Fruit fly (Drosophila melanogaster): ENCODE measurements around the gene Cep290.
A peak's percentile ranks its signal among the peaks of the same experiment; 100 is the strongest.

The Cep290 gene

DNA sequence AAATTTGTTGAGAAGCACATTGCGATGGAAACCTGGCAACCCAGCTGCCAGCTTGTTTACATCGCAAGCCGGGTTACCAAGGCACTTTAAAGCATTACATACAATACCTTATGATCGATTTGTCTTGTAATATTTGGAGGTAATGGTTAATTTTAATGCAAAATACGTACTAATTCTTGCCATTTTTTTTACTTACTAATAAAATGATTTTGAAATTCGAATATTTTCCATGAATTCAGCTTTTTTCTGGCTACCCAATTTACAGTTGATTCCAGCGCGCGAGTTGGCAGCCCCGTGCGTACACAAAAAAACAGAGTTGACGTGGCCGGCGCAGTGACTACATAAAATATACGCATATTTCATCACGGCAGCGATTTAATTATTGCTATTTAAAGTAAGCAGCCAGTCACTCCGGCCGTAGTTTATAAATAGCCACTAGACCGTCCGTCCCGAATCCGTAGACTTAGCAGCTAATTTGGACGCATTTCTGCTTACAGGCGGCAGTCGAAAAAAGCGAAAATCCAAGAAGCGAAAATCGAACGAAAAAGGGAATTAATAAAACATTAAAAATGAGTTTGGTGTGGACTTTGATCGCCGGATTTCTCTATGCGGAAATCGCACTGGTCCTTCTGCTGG, 6.1 kb upstream of the Cep290 start, which contains the start of the genes CG13901 and CG13887 (continued):
- peak; percentile 83 for TF ChIP-seq CG7368 (GFP tag; optimal IDR thresholded peaks at IDR 0.05)
- TF ChIP-seq Sox102F (GFP tag; optimal IDR thresholded peaks at IDR 0.05) = no peak
- peak; percentile 94 for TF ChIP-seq Sox14 (GFP tag; optimal IDR thresholded peaks at IDR 0.05)
- peak; percentile 86 for TF ChIP-seq Lpt (GFP tag; optimal IDR thresholded peaks at IDR 0.05)
- TF ChIP-seq CG9139 (GFP tag; optimal IDR thresholded peaks at IDR 0.05) = peak; percentile 35
- TF ChIP-seq CG3919 (GFP tag; optimal IDR thresholded peaks at IDR 0.05) = peak; percentile 90
- peak; percentile 33 for TF ChIP-seq CG6276 (GFP tag; optimal IDR thresholded peaks at IDR 0.05)
- peak; percentile 89 for TF ChIP-seq CG32006 (GFP tag; optimal IDR thresholded peaks at IDR 0.05)
- peak; percentile 92 for TF ChIP-seq acj6 (GFP tag; optimal IDR thresholded peaks at IDR 0.05)
- TF ChIP-seq Eip93F (GFP tag; optimal IDR thresholded peaks at IDR 0.05) = peak; percentile 79
- peak; percentile 90 for TF ChIP-seq CG34406 (GFP tag; optimal IDR thresholded peaks at IDR 0.05)
- TF ChIP-seq CG15336 (GFP tag; IDR thresholded peaks at IDR 0.05) = peak; percentile 72
- TF ChIP-seq dsx (GFP tag; optimal IDR thresholded peaks at IDR 0.05; ENCODE audit: poor library complexity, severe bottlenecking) = peak; percentile 70
- TF ChIP-seq CG8632 (GFP tag; optimal IDR thresholded peaks at IDR 0.05) = peak; percentile 85
- TF ChIP-seq CG10631 (GFP tag; optimal IDR thresholded peaks at IDR 0.05) = peak; percentile 91
- no peak for TF ChIP-seq spab (GFP tag; optimal IDR thresholded peaks at IDR 0.05)
- peak; percentile 76 for TF ChIP-seq CG11294 (GFP tag; IDR thresholded peaks at IDR 0.05)
- peak; percentile 89 for TF ChIP-seq eg (GFP tag; IDR thresholded peaks at IDR 0.05)
- TF ChIP-seq Met (GFP tag; optimal IDR thresholded peaks at IDR 0.05) = peak; percentile 90
- TF ChIP-seq lz (GFP tag; optimal IDR thresholded peaks at IDR 0.05) = peak; percentile 92
- TF ChIP-seq Hr38 (GFP tag; optimal IDR thresholded peaks at IDR 0.05) = peak; percentile 31
- peak; percentile 81 for TF ChIP-seq CG11762 (GFP tag; optimal IDR thresholded peaks at IDR 0.05; ENCODE audit: insufficient read depth)
- TF ChIP-seq svp (GFP tag) = no peak
- peak; percentile 95 for TF ChIP-seq CG31627 (GFP tag; optimal IDR thresholded peaks at IDR 0.05)
- peak; percentile 25 for TF ChIP-seq fd85E (GFP tag; optimal IDR thresholded peaks at IDR 0.05)
- peak; percentile 67 for TF ChIP-seq fd59A (GFP tag; optimal IDR thresholded peaks at IDR 0.05)
- peak; percentile 93 for TF ChIP-seq OdsH (GFP tag; optimal IDR thresholded peaks at IDR 0.05)
- peak; percentile 91 for TF ChIP-seq Ets21C (GFP tag; optimal IDR thresholded peaks at IDR 0.05)
- peak; percentile 83 for TF ChIP-seq dac (GFP tag; optimal IDR thresholded peaks at IDR 0.05)
- TF ChIP-seq CG3032 (tag; optimal IDR thresholded peaks at IDR 0.05) = peak; percentile 88
- TF ChIP-seq Sox15 (GFP tag; optimal IDR thresholded peaks at IDR 0.05) = peak; percentile 90
- TF ChIP-seq Blimp-1 (GFP tag; optimal IDR thresholded peaks at IDR 0.05) = peak; percentile 44
- TF ChIP-seq Ets96B (tag; optimal IDR thresholded peaks at IDR 0.05) = peak; percentile 84
- peak; percentile 83 for TF ChIP-seq CG6792 (GFP tag; optimal IDR thresholded peaks at IDR 0.05)
- TF ChIP-seq Gug (GFP tag; IDR thresholded peaks at IDR 0.05) = peak; percentile 82
- TF ChIP-seq CG8119 (GFP tag; IDR thresholded peaks at IDR 0.05) = peak; percentile 80
- peak; percentile 90 for TF ChIP-seq Eip78C (GFP tag)

DNA sequence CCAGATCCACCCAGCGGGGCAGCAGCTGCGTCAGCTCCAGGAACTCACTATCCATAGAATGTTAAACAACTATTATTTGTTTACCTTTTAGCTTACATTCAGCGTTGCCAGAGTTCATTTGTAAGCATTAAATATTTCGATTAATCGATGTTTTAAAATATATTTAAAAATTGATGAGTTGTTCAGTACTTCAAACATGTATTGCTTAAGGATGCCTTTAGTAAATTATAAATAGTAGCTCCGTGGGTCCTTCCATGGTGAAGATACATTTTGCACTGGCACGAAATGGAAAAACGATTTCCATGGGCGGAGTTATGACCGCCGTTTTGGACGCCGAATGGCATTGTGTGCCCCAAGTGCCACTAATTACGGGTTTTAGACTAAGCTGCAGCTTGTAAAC, 2.5 kb upstream of the Cep290 start, which contains the start of the genes JMJD5 and Gr61a:
JMJD5 (minus strand) TSS at position 101 of the 400 bp plus-strand sequence.
Gr61a (plus strand) TSS at position 192 of the 400 bp plus-strand sequence.
- no peak for TF ChIP-seq ss (GFP tag; optimal IDR thresholded peaks at IDR 0.05)
- TF ChIP-seq Lpt (GFP tag; optimal IDR thresholded peaks at IDR 0.05) = no peak
- TF ChIP-seq CG11902 (GFP tag; optimal IDR thresholded peaks at IDR 0.05) = no peak
- no peak for TF ChIP-seq CG8632 (GFP tag; optimal IDR thresholded peaks at IDR 0.05)
- no peak for TF ChIP-seq CG10669 (GFP tag; optimal IDR thresholded peaks at IDR 0.05)
- no peak for TF ChIP-seq pdm3 (GFP tag; optimal IDR thresholded peaks at IDR 0.05)
- no peak for TF ChIP-seq vri (GFP tag; optimal IDR thresholded peaks at IDR 0.05)
- no peak for TF ChIP-seq Sox102F (GFP tag; optimal IDR thresholded peaks at IDR 0.05)
- TF ChIP-seq Blimp-1 (GFP tag; optimal IDR thresholded peaks at IDR 0.05) = no peak
- TF ChIP-seq CG1621 (tag; optimal IDR thresholded peaks at IDR 0.05) = no peak
- TF ChIP-seq spab (GFP tag; optimal IDR thresholded peaks at IDR 0.05) = no peak
- no peak for TF ChIP-seq CG7368 (GFP tag; optimal IDR thresholded peaks at IDR 0.05)
- TF ChIP-seq CG6276 (GFP tag; optimal IDR thresholded peaks at IDR 0.05) = no peak
- no peak for TF ChIP-seq CG32006 (GFP tag; optimal IDR thresholded peaks at IDR 0.05)

All from whole organism, prepupa.